Fruit fly (Drosophila melanogaster) whole organism, adult: Measurements from ENCODE around the gene CG13924.

Experiments used
- CG11617 ChIP-seq: fragments of 200-800 bp; sonication (Bioruptor generic); optimal IDR thresholded peaks from 2 replicates; lab custom pipeline; 2017; ENCODE audit warnings: mild to moderate bottlenecking, missing biosample characterization, missing genetic modification reagents, missing genetic modification characterization
- CG12768 ChIP-seq: fragments of 200-800 bp; sonication (Bioruptor generic); optimal IDR thresholded peaks from 2 replicates; lab custom pipeline; 2017; ENCODE audit warnings: missing biosample characterization, missing genetic modification characterization, mild to moderate bottlenecking, moderate library complexity, missing genetic modification reagents
- CG14711 ChIP-seq: fragments of 200-800 bp; sonication (Bioruptor generic); optimal IDR thresholded peaks from 2 replicates; lab custom pipeline; 2018; ENCODE audit warnings: missing biosample characterization, mild to moderate bottlenecking, missing genetic modification characterization, moderate library complexity
- CG1620 ChIP-seq: fragments of 200-800 bp; sonication (Bioruptor generic); optimal IDR thresholded peaks from 2 replicates; lab custom pipeline; 2016; ENCODE audit warnings: missing biosample characterization, missing genetic modification characterization
- CG33017 ChIP-seq: fragments of 200-800 bp; sonication (Bioruptor generic); optimal IDR thresholded peaks from 2 replicates; lab custom pipeline; 2018; ENCODE audit warnings: missing biosample characterization, mild to moderate bottlenecking, missing genetic modification characterization, moderate library complexity
- CG5204 ChIP-seq: fragments of 200-800 bp; sonication (Bioruptor generic); optimal IDR thresholded peaks from 2 replicates; lab custom pipeline; 2016; ENCODE audit warnings: missing biosample characterization, missing genetic modification characterization
- CG7045 ChIP-seq: fragments of 200-800 bp; sonication (Bioruptor generic); optimal IDR thresholded peaks from 2 replicates; lab custom pipeline; 2017; ENCODE audit warnings: missing biosample characterization, mild to moderate bottlenecking, missing genetic modification characterization
- CG7101 ChIP-seq: fragments of 200-800 bp; sonication (Bioruptor generic); optimal IDR thresholded peaks from 2 replicates; lab custom pipeline; 2018; ENCODE audit warnings: missing biosample characterization, mild to moderate bottlenecking, missing genetic modification characterization, moderate library complexity
- Clk ChIP-seq: fragments of 200-800 bp; sonication (Bioruptor generic); optimal IDR thresholded peaks from 2 replicates; lab custom pipeline; 2017; ENCODE audit warnings: missing biosample characterization, missing genetic modification characterization
- Crg-1 ChIP-seq: fragments of 200-800 bp; sonication (Bioruptor generic); optimal IDR thresholded peaks from 2 replicates; lab custom pipeline; 2016; ENCODE audit warnings: missing biosample characterization, missing genetic modification characterization
- Hr96 ChIP-seq: fragments of 200-800 bp; sonication (Bioruptor generic); optimal IDR thresholded peaks from 2 replicates; lab custom pipeline; 2016; ENCODE audit warnings: missing biosample characterization, missing genetic modification characterization
- Mnt ChIP-seq: fragments of 200-800 bp; sonication (Bioruptor generic); optimal IDR thresholded peaks from 2 replicates; lab custom pipeline; 2016; ENCODE audit warnings: missing biosample characterization, mild to moderate bottlenecking, missing genetic modification characterization
- bab1 ChIP-seq: fragments of 200-800 bp; sonication (Bioruptor generic); optimal IDR thresholded peaks from 3 replicates; lab custom pipeline; 2019; ENCODE audit warnings: missing biosample characterization, mild to moderate bottlenecking, missing genetic modification characterization, moderate library complexity
- cic ChIP-seq: fragments of 200-800 bp; sonication (Bioruptor generic); optimal IDR thresholded peaks from 2 replicates; lab custom pipeline; 2017; ENCODE audit warnings: missing biosample characterization, mild to moderate bottlenecking, missing genetic modification characterization, moderate library complexity
- cnc ChIP-seq, 2 experiments: fragments of >200 bp; optimal IDR thresholded peaks; 2 replicates each; lab custom pipeline; 2017
- kay ChIP-seq: fragments of 200-800 bp; sonication (Bioruptor generic); peaks from one replicate; lab custom pipeline; 2016; ENCODE audit warnings: missing biosample characterization, missing genetic modification characterization, borderline replicate concordance
- ovo ChIP-seq: fragments of 200-800 bp; sonication (Bioruptor generic); optimal IDR thresholded peaks from 2 replicates; lab custom pipeline; 2016; ENCODE audit warnings: missing biosample characterization, missing genetic modification characterization
- pad ChIP-seq: fragments of 200-800 bp; sonication (Bioruptor generic); optimal IDR thresholded peaks from 3 replicates; lab custom pipeline; 2017; ENCODE audit warnings: missing biosample characterization, missing genetic modification characterization, mild to moderate bottlenecking, moderate library complexity, missing genetic modification reagents
- tj ChIP-seq: fragments of 200-800 bp; sonication (Bioruptor generic); optimal IDR thresholded peaks from 3 replicates; lab custom pipeline; 2017; ENCODE audit warnings: missing biosample characterization, mild to moderate bottlenecking, missing genetic modification characterization, moderate library complexity
- toe ChIP-seq: fragments of 200-800 bp; sonication (Bioruptor generic); optimal IDR thresholded peaks from 2 replicates; lab custom pipeline; 2016; ENCODE audit warnings: missing biosample characterization, missing genetic modification characterization

CG13924 gene

DNA sequence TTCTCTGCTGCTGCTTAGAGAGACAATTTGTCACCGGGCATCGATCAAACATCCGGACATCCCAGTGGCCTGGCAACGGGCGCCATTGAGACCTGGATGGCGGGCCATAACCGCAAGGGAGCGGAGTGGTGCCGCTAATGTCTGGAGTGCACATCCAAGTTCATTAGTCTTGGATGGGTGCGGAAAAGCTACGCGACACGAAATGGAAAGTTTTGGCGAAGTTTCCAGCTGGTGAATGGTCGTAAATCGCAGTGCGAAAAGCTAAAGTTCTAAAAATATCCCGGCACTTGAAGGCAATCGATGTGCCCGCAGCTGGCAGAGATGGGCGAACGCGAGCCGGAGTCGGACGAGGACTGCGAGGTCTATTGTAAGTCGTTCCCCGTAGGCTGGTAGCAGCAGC, at the start of gene CG13924:
Gene CG13924, plus strand, starts transcription at position 301 of the 400 bp plus-strand sequence.
- no peak for TF ChIP-seq ovo (GFP tag; lab: Kevin White, UChicago)
- TF ChIP-seq CG5204 (GFP tag; lab: Kevin White, UChicago): no peak
- no peak for TF ChIP-seq Hr96 (GFP tag; lab: Kevin White, UChicago)
- TF ChIP-seq cic (GFP tag; lab: Kevin White, UChicago): no peak
- TF ChIP-seq CG1620 (GFP tag; lab: Kevin White, UChicago): no peak
- TF ChIP-seq kay (GFP tag; lab: Kevin White, UChicago): no peak
- no peak for TF ChIP-seq CG33017 (tag; lab: Kevin White, UChicago)
- no peak for TF ChIP-seq Mnt (GFP tag; lab: Kevin White, UChicago)
- no peak for TF ChIP-seq Crg-1 (GFP tag; lab: Kevin White, UChicago)
- TF ChIP-seq CG7045 (GFP tag; lab: Kevin White, UChicago): no peak
- no peak for TF ChIP-seq CG12768 (GFP tag; lab: Kevin White, UChicago)
- TF ChIP-seq CG14711: no peak
- no peak for TF ChIP-seq CG7101 (tag; lab: Kevin White, UChicago)
- no peak for TF ChIP-seq CG11617 (GFP tag; lab: Kevin White, UChicago)
- TF ChIP-seq bab1 (GFP tag; lab: Kevin White, UChicago): no peak

DNA sequence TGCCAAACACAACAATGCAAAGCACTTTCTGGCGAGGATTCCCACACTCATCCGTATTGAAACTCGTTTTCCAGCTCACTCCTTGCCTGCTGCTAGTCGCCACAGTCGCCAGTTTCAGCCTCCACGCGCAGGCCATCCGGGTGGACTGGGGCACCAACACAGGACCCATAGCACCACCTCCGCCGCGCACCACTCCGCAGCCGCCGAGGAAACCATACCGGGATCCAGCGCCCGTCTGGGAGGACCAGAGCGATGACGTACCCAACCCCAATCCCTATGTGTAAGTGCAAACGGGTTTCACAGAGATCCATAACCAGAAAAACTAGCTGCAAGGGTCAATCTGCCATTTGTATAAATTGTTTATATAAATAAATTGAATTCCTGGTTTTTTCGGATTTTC, 48.7 kb upstream of the CG13924 start:
- TF ChIP-seq CG33017 (tag; lab: Kevin White, UChicago) (no peak), cnc (optimal IDR thresholded peaks at IDR 0.05; lab: Kevin White, UChicago) (no peak), CG14711 (no peak), CG5204 (GFP tag; lab: Kevin White, UChicago) (no peak), pad (GFP tag; lab: Kevin White, UChicago) (no peak), ovo (GFP tag; lab: Kevin White, UChicago) (no peak), CG7101 (tag; lab: Kevin White, UChicago) (no peak), CG1620 (GFP tag; lab: Kevin White, UChicago) (no peak), kay (GFP tag; lab: Kevin White, UChicago) (no peak), Hr96 (GFP tag; lab: Kevin White, UChicago) (no peak), toe (GFP tag; lab: Kevin White, UChicago) (no peak), tj (GFP tag; lab: Kevin White, UChicago) (no peak), Mnt (GFP tag; lab: Kevin White, UChicago) (no peak), CG7045 (GFP tag; lab: Kevin White, UChicago) (no peak), CG12768 (GFP tag; lab: Kevin White, UChicago) (no peak)

DNA sequence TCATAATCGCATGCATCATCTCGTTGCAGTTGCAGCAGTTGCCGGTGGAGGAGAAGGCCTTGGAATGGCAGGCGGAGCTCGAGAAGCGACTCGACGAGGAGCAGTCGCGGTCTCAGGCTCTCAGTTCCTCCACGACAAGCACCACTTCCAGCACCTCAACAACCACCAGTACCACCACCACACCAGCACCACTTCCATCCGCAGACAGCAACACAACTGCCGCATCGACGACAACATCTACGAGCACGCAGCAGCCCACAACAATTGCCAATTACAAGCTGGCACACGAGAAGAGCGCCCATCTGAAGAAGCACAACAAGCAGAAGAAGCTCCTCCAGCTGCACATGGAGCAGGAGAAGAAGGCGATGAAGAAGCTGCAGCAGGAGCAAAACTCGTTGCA, 47.5 kb upstream of the CG13924 start:
- TF ChIP-seq cic (GFP tag; lab: Kevin White, UChicago) (no peak), Hr96 (GFP tag; lab: Kevin White, UChicago) (no peak), bab1 (GFP tag; lab: Kevin White, UChicago) (no peak), CG1620 (GFP tag; lab: Kevin White, UChicago) (no peak), CG12768 (GFP tag; lab: Kevin White, UChicago) (no peak), Clk (GFP tag; lab: Kevin White, UChicago) (no peak), ovo (GFP tag; lab: Kevin White, UChicago) (no peak), toe (GFP tag; lab: Kevin White, UChicago) (no peak), CG14711 (no peak), cnc (optimal IDR thresholded peaks at IDR 0.05; lab: Kevin White, UChicago) (no peak), CG11617 (GFP tag; lab: Kevin White, UChicago) (no peak), kay (GFP tag; lab: Kevin White, UChicago) (no peak), pad (GFP tag; lab: Kevin White, UChicago) (no peak)

dm6 chr3L:1827809-1828371, 41.9 kb upstream of the CG13924 start:
- TF ChIP-seq CG11617 (GFP tag; lab: Kevin White, UChicago) (no peak), Hr96 (GFP tag; lab: Kevin White, UChicago) (no peak), Clk (GFP tag; lab: Kevin White, UChicago) (no peak), CG12768 (GFP tag; lab: Kevin White, UChicago) (no peak), kay (GFP tag; lab: Kevin White, UChicago) (no peak), ovo (GFP tag; lab: Kevin White, UChicago) (no peak), Mnt (GFP tag; lab: Kevin White, UChicago) (no peak), CG33017 (tag; lab: Kevin White, UChicago) (no peak), Crg-1 (GFP tag; lab: Kevin White, UChicago) (no peak), cnc (optimal IDR thresholded peaks at IDR 0.05; lab: Kevin White, UChicago) (no peak), bab1 (GFP tag; lab: Kevin White, UChicago) (no peak), tj (GFP tag; lab: Kevin White, UChicago) (no peak), CG14711 (no peak)

- TF ChIP-seq CG7101 (tag; lab: Kevin White, UChicago) (no peak), Mnt (GFP tag; lab: Kevin White, UChicago) (no peak), tj (GFP tag; lab: Kevin White, UChicago) (no peak), cic (GFP tag; lab: Kevin White, UChicago) (no peak), CG14711 (no peak), kay (GFP tag; lab: Kevin White, UChicago) (no peak), CG5204 (GFP tag; lab: Kevin White, UChicago) (no peak), Clk (GFP tag; lab: Kevin White, UChicago) (no peak), CG33017 (tag; lab: Kevin White, UChicago) (no peak), bab1 (GFP tag; lab: Kevin White, UChicago) (no peak), toe (GFP tag; lab: Kevin White, UChicago) (no peak), cnc (optimal IDR thresholded peaks at IDR 0.05; lab: Kevin White, UChicago) (no peak), ovo (GFP tag; lab: Kevin White, UChicago) (no peak), pad (GFP tag; lab: Kevin White, UChicago) (no peak), Crg-1 (GFP tag; lab: Kevin White, UChicago) (no peak), CG1620 (GFP tag; lab: Kevin White, UChicago) (no peak), CG12768 (GFP tag; lab: Kevin White, UChicago) (no peak), CG7045 (GFP tag; lab: Kevin White, UChicago) (no peak), CG11617 (GFP tag; lab: Kevin White, UChicago) (no peak)
Observed at dm6 chr3L:1829539-1829938, 40.3 kb upstream of the CG13924 start.
